Fruit fly (Drosophila melanogaster) whole organism, embryonic: ENCODE measurements around the gene CG11409.
A peak's percentile ranks its signal among the peaks of the same experiment; 100 is the strongest.

Source experiments
- Atf3 ChIP-seq: fragments of 200-800 bp; sonication (Bioruptor generic); optimal IDR thresholded peaks from 3 replicates; lab custom pipeline; 2016; ENCODE audit warnings: missing biosample characterization, missing genetic modification characterization
- B-H2 ChIP-seq: fragments of 200-800 bp; sonication (Bioruptor generic); optimal IDR thresholded peaks from 2 replicates; lab custom pipeline; 2018; ENCODE audit warnings: missing biosample characterization, mild to moderate bottlenecking, missing genetic modification characterization
- CG10274 ChIP-seq: fragments of 200-800 bp; sonication (Bioruptor generic); optimal IDR thresholded peaks from 3 replicates; lab custom pipeline; 2017; ENCODE audit warnings: missing biosample characterization, mild to moderate bottlenecking, missing genetic modification characterization
- CG10565 ChIP-seq: fragments of 200-800 bp; sonication (Bioruptor generic); optimal IDR thresholded peaks from 3 replicates; lab custom pipeline; 2016; ENCODE audit warnings: missing biosample characterization, mild to moderate bottlenecking, missing genetic modification characterization
- CG13123 ChIP-seq: fragments of 200-800 bp; sonication (Bioruptor generic); optimal IDR thresholded peaks from 2 replicates; lab custom pipeline; 2016; ENCODE audit warnings: missing biosample characterization, missing genetic modification characterization
- CG13424 ChIP-seq: fragments of 200-800 bp; sonication (Bioruptor generic); optimal IDR thresholded peaks from 2 replicates; lab custom pipeline; 2019; ENCODE audit warnings: missing biosample characterization, mild to moderate bottlenecking, missing genetic modification characterization, moderate library complexity
- CG17328 ChIP-seq: fragments of 200-800 bp; sonication (Bioruptor generic); IDR thresholded peaks from 2 replicates; pipeline ENCODE4 v1.3.6; 2022; ENCODE audit warnings: missing biosample characterization, missing genetic modification characterization
- CG17359 ChIP-seq: fragments of 200-800 bp; sonication (Bioruptor generic); optimal IDR thresholded peaks from 3 replicates; lab custom pipeline; 2018; ENCODE audit warnings: missing biosample characterization, mild to moderate bottlenecking, missing genetic modification characterization, moderate library complexity
- CG17568 ChIP-seq: fragments of 200-800 bp; sonication (Bioruptor generic); optimal IDR thresholded peaks from 2 replicates; lab custom pipeline; 2018; ENCODE audit warnings: missing biosample characterization, mild to moderate bottlenecking, missing genetic modification characterization, moderate library complexity
- CG2202 ChIP-seq: fragments of 200-800 bp; sonication (Bioruptor generic); optimal IDR thresholded peaks from 2 replicates; lab custom pipeline; 2018; ENCODE audit warnings: missing biosample characterization, mild to moderate bottlenecking, missing genetic modification characterization
- CG31388 ChIP-seq: fragments of 200-800 bp; sonication (Bioruptor generic); optimal IDR thresholded peaks from 2 replicates; lab custom pipeline; 2016; ENCODE audit warnings: missing biosample characterization, missing genetic modification characterization
- CG6272 ChIP-seq: fragments of 200-800 bp; sonication (Bioruptor generic); IDR thresholded peaks from 2 replicates; pipeline ENCODE4 v1.3.6; 2022; ENCODE audit warnings: missing biosample characterization, missing genetic modification characterization
- CG8359 ChIP-seq: fragments of 200-800 bp; sonication (Bioruptor generic); optimal IDR thresholded peaks from 2 replicates; lab custom pipeline; 2017; ENCODE audit warnings: missing biosample characterization, mild to moderate bottlenecking, missing genetic modification characterization, borderline replicate concordance
- CG9727 ChIP-seq: fragments of 200-800 bp; sonication (Bioruptor generic); optimal IDR thresholded peaks from 3 replicates; lab custom pipeline; 2017; ENCODE audit warnings: missing biosample characterization, mild to moderate bottlenecking, missing genetic modification characterization
- CG9876 ChIP-seq: fragments of 200-800 bp; sonication (Bioruptor generic); optimal IDR thresholded peaks from 2 replicates; lab custom pipeline; 2016; ENCODE audit warnings: missing biosample characterization, missing genetic modification characterization
- CrebB ChIP-seq: fragments of 200-800 bp; sonication (Bioruptor generic); optimal IDR thresholded peaks from 3 replicates; lab custom pipeline; 2018; ENCODE audit warnings: missing biosample characterization, mild to moderate bottlenecking, missing genetic modification characterization
- Dek ChIP-seq: fragments of 200-800 bp; sonication (Bioruptor generic); optimal IDR thresholded peaks from 3 replicates; lab custom pipeline; 2019; ENCODE audit warnings: missing biosample characterization, mild to moderate bottlenecking, missing genetic modification characterization, moderate library complexity
- E2f2 ChIP-seq: fragments of 200-800 bp; sonication (Bioruptor generic); IDR thresholded peaks from 2 replicates; pipeline ENCODE4 v1.3.6; 2022; ENCODE audit warnings: missing biosample characterization, missing genetic modification characterization
- H15 ChIP-seq: fragments of 200-800 bp; sonication (Bioruptor generic); IDR thresholded peaks from 3 replicates; pipeline ENCODE4 v1.3.6; 2022; ENCODE audit warnings: missing biosample characterization, missing genetic modification characterization
- H2.0 ChIP-seq: fragments of 200-800 bp; sonication (Bioruptor generic); IDR thresholded peaks from 2 replicates; pipeline ENCODE4 v1.3.6; 2022; ENCODE audit warnings: missing biosample characterization, missing genetic modification characterization
- HmgZ ChIP-seq: fragments of 200-800 bp; sonication (Bioruptor generic); optimal IDR thresholded peaks from 2 replicates; lab custom pipeline; 2018; ENCODE audit warnings: missing biosample characterization, mild to moderate bottlenecking, missing genetic modification characterization
- Hmx ChIP-seq: fragments of 200-800 bp; sonication (Bioruptor generic); optimal IDR thresholded peaks from 2 replicates; lab custom pipeline; 2016; ENCODE audit warnings: missing biosample characterization, missing genetic modification characterization
- Hr39 ChIP-seq: fragments of >200 bp; optimal IDR thresholded peaks from 2 replicates; lab custom pipeline; 2017
- Opbp ChIP-seq: fragments of 200-800 bp; sonication (Bioruptor generic); IDR thresholded peaks from 3 replicates; pipeline ENCODE4 v1.3.6; 2022; ENCODE audit warnings: missing biosample characterization, missing genetic modification characterization; ENCODE audit not compliant: partially characterized antibody
- Ravus ChIP-seq: fragments of 200-800 bp; sonication (Bioruptor generic); IDR thresholded peaks from 2 replicates; pipeline ENCODE4 v1.3.6; 2022; ENCODE audit warnings: missing biosample characterization, missing genetic modification characterization
- Sox100B ChIP-seq: fragments of 200-800 bp; sonication (Bioruptor generic); optimal IDR thresholded peaks from 3 replicates; lab custom pipeline; 2018; ENCODE audit warnings: missing biosample characterization, mild to moderate bottlenecking, missing genetic modification characterization
- Taf1 ChIP-seq: fragments of 200-800 bp; sonication (Bioruptor generic); IDR thresholded peaks from 2 replicates; pipeline ENCODE4 v1.3.6; 2022; ENCODE audit warnings: missing biosample characterization, missing genetic modification characterization
- ac ChIP-seq: fragments of 200-800 bp; sonication (Bioruptor generic); optimal IDR thresholded peaks from 3 replicates; lab custom pipeline; 2017; ENCODE audit warnings: missing biosample characterization, mild to moderate bottlenecking, missing genetic modification characterization
- cas ChIP-seq: fragments of 200-800 bp; sonication (Bioruptor generic); IDR thresholded peaks from 2 replicates; pipeline ENCODE4 v1.3.6; 2022; ENCODE audit warnings: missing biosample characterization, missing genetic modification characterization
- cg ChIP-seq: fragments of 200-800 bp; sonication (Bioruptor generic); optimal IDR thresholded peaks from 3 replicates; lab custom pipeline; 2019; ENCODE audit warnings: missing biosample characterization, mild to moderate bottlenecking, missing genetic modification characterization, moderate library complexity
- chm ChIP-seq: fragments of 200-800 bp; sonication (Bioruptor generic); IDR thresholded peaks from 2 replicates; pipeline ENCODE4 v1.3.6; 2022; ENCODE audit warnings: missing biosample characterization, missing genetic modification characterization
- crc ChIP-seq: fragments of 200-800 bp; sonication (Bioruptor generic); optimal IDR thresholded peaks from 2 replicates; lab custom pipeline; 2016; ENCODE audit warnings: missing biosample characterization, missing genetic modification characterization
- da ChIP-seq: fragments of 200-800 bp; sonication (Bioruptor generic); optimal IDR thresholded peaks from 2 replicates; lab custom pipeline; 2016; ENCODE audit warnings: missing biosample characterization, missing genetic modification characterization
- dimm ChIP-seq: fragments of 200-800 bp; sonication (Bioruptor generic); IDR thresholded peaks from 2 replicates; pipeline ENCODE4 v1.3.6; 2022; ENCODE audit warnings: missing biosample characterization, missing genetic modification characterization
- ewg ChIP-seq: fragments of 200-800 bp; sonication (Bioruptor generic); optimal IDR thresholded peaks from 3 replicates; lab custom pipeline; 2017; ENCODE audit warnings: mild to moderate bottlenecking, missing biosample characterization, missing genetic modification reagents, missing genetic modification characterization
- gt ChIP-seq: fragments of 200-800 bp; sonication (Bioruptor generic); IDR thresholded peaks from 2 replicates; pipeline ENCODE4 v1.3.6; 2022; ENCODE audit warnings: missing biosample characterization, missing genetic modification characterization
- h ChIP-seq: fragments of >200 bp; optimal IDR thresholded peaks from 2 replicates; lab custom pipeline; 2017
- hb ChIP-seq: fragments of 200-800 bp; sonication (Bioruptor generic); IDR thresholded peaks from 3 replicates; pipeline ENCODE4 v1.3.6; 2022; ENCODE audit warnings: missing biosample characterization, missing genetic modification characterization; ENCODE audit not compliant: partially characterized antibody
- her ChIP-seq: fragments of 200-800 bp; sonication (Bioruptor generic); optimal IDR thresholded peaks from 2 replicates; lab custom pipeline; 2016; ENCODE audit warnings: missing biosample characterization, missing genetic modification characterization
- nom ChIP-seq: fragments of 200-800 bp; sonication (Bioruptor generic); optimal IDR thresholded peaks from 2 replicates; lab custom pipeline; 2017; ENCODE audit warnings: missing biosample characterization, missing genetic modification characterization, mild to moderate bottlenecking, moderate library complexity, missing genetic modification reagents
- phol ChIP-seq: fragments of 200-800 bp; sonication (Bioruptor generic); optimal IDR thresholded peaks from 3 replicates; lab custom pipeline; 2018; ENCODE audit warnings: missing biosample characterization, mild to moderate bottlenecking, missing genetic modification characterization, moderate library complexity
- pros ChIP-seq: fragments of 200-800 bp; sonication (Bioruptor generic); optimal IDR thresholded peaks from 3 replicates; lab custom pipeline; 2019; ENCODE audit warnings: missing biosample characterization, mild to moderate bottlenecking, missing genetic modification characterization, moderate library complexity
- psq ChIP-seq: fragments of 200-800 bp; sonication (Bioruptor generic); optimal IDR thresholded peaks from 2 replicates; lab custom pipeline; 2017; ENCODE audit warnings: missing biosample characterization, missing genetic modification characterization
- sens ChIP-seq: fragments of 200-800 bp; sonication (Bioruptor generic); peaks from one replicate; lab custom pipeline; 2016; ENCODE audit warnings: missing biosample characterization, missing genetic modification characterization
- sima ChIP-seq: fragments of 200-800 bp; sonication (Bioruptor generic); optimal IDR thresholded peaks from 2 replicates; lab custom pipeline; 2016; ENCODE audit warnings: missing biosample characterization, missing genetic modification characterization
- slou ChIP-seq: fragments of 200-800 bp; sonication (Bioruptor generic); optimal IDR thresholded peaks from 3 replicates; lab custom pipeline; 2016; ENCODE audit warnings: missing biosample characterization, missing genetic modification characterization
- toy ChIP-seq: fragments of 200-800 bp; sonication (Bioruptor generic); IDR thresholded peaks from 2 replicates; pipeline ENCODE4 v1.3.6; 2022; ENCODE audit warnings: missing biosample characterization, missing genetic modification characterization
- unc-4 ChIP-seq: fragments of 200-800 bp; sonication (Bioruptor generic); IDR thresholded peaks from 2 replicates; pipeline ENCODE4 v1.3.6; 2022; ENCODE audit warnings: missing biosample characterization, missing genetic modification characterization; ENCODE audit not compliant: partially characterized antibody
- usp ChIP-seq: fragments of >200 bp; optimal IDR thresholded peaks from 2 replicates; lab custom pipeline; 2017; ENCODE audit warnings: missing biosample characterization, missing genetic modification characterization
- wdn ChIP-seq: fragments of 200-800 bp; sonication (Bioruptor generic); IDR thresholded peaks from 2 replicates; pipeline ENCODE4 v1.3.6; 2022; ENCODE audit warnings: missing biosample characterization, missing genetic modification characterization
- z ChIP-seq: fragments of 200-800 bp; sonication (Bioruptor generic); IDR thresholded peaks from 3 replicates; pipeline ENCODE4 v1.3.6; 2022; ENCODE audit warnings: missing biosample characterization, missing genetic modification characterization
- zen2 ChIP-seq: fragments of 200-800 bp; sonication (Bioruptor generic); IDR thresholded peaks from 3 replicates; pipeline ENCODE4 v1.3.6; 2022; ENCODE audit warnings: missing biosample characterization, missing genetic modification characterization; ENCODE audit not compliant: partially characterized antibody
- zf30C ChIP-seq: fragments of 200-800 bp; sonication (Bioruptor generic); optimal IDR thresholded peaks from 3 replicates; lab custom pipeline; 2018; ENCODE audit warnings: missing biosample characterization, mild to moderate bottlenecking, missing genetic modification characterization

CG11409 gene

dm6 chrX:1322214-1322613 is 19.2 kb downstream of the CG11409 start, which contains the start of gene DAAM (continued):
- peak; percentile 27; the same call in 1 of the 3 replicates for TF ChIP-seq H15 (GFP tag; lab: Robert Waterston, UW)
- no peak for TF ChIP-seq CG10565 (GFP tag; lab: Kevin White, UChicago)
- TF ChIP-seq ac (GFP tag; lab: Kevin White, UChicago): no peak
- TF ChIP-seq hb (GFP tag; lab: Robert Waterston, UW): 0 out of 3 replicates have a peak, but pooled peaks have one; percentile 51
- TF ChIP-seq unc-4 (GFP tag; lab: Robert Waterston, UW): peak; percentile 41
- no peak for TF ChIP-seq Hmx (GFP tag; lab: Kevin White, UChicago)
- TF ChIP-seq E2f2: peak; percentile 86
- no peak for TF ChIP-seq h (lab: Kevin White, UChicago)
- TF ChIP-seq Sox100B (GFP tag; lab: Kevin White, UChicago): no peak
- peak; percentile 31 for TF ChIP-seq Dek (tag; lab: Kevin White, UChicago)
- no peak for TF ChIP-seq CG31388
- no peak for TF ChIP-seq CG13123 (GFP tag; lab: Kevin White, UChicago)
- TF ChIP-seq z (GFP tag; lab: Robert Waterston, UW): no peak
- peak; percentile 9 for TF ChIP-seq CrebB
- no peak for TF ChIP-seq nom (GFP tag; lab: Kevin White, UChicago)
- no peak for TF ChIP-seq usp (GFP tag; lab: Kevin White, UChicago)
- TF ChIP-seq Hr39: no peak
- no peak for TF ChIP-seq da (GFP tag; lab: Kevin White, UChicago)
- TF ChIP-seq toy: no peak
- no peak for TF ChIP-seq CG10274
- TF ChIP-seq zen2 (GFP tag; lab: Robert Waterston, UW): no peak
- TF ChIP-seq sima (GFP tag; lab: Kevin White, UChicago): no peak
- no peak for TF ChIP-seq Ravus (GFP tag; lab: Robert Waterston, UW)
- TF ChIP-seq CG8359: peak; percentile 97
- TF ChIP-seq CG6272 (GFP tag; lab: Robert Waterston, UW): no peak
- TF ChIP-seq gt (GFP tag; lab: Robert Waterston, UW): no peak
- TF ChIP-seq phol (tag; lab: Kevin White, UChicago): peak; percentile 63
- no peak for TF ChIP-seq crc (GFP tag; lab: Kevin White, UChicago)
- no peak for TF ChIP-seq CG13424 (tag; lab: Kevin White, UChicago)
- TF ChIP-seq CG9876 (GFP tag; lab: Kevin White, UChicago): peak; percentile 41
- no peak for TF ChIP-seq Taf1 (GFP tag; lab: Robert Waterston, UW)
- no peak for TF ChIP-seq psq (GFP tag; lab: Kevin White, UChicago)
- TF ChIP-seq dimm: no peak
- TF ChIP-seq Opbp (GFP tag; lab: Robert Waterston, UW): peak; percentile 77; the same call in 2 of the 3 replicates
- TF ChIP-seq CG9727: no peak
- no peak for TF ChIP-seq zf30C (GFP tag; lab: Kevin White, UChicago)
- TF ChIP-seq cas (GFP tag; lab: Robert Waterston, UW): no peak
- no peak for TF ChIP-seq B-H2 (GFP tag; lab: Kevin White, UChicago)
- peak; percentile 6 for TF ChIP-seq CG17359 (tag; lab: Kevin White, UChicago)
- TF ChIP-seq slou: no peak
- TF ChIP-seq HmgZ (tag; lab: Kevin White, UChicago): peak; percentile 85
- no peak for TF ChIP-seq cg (GFP tag; lab: Kevin White, UChicago)
- peak; percentile 73 for TF ChIP-seq sens (GFP tag; lab: Kevin White, UChicago)
- peak; percentile 24 for TF ChIP-seq pros (GFP tag; lab: Kevin White, UChicago)
- no peak for TF ChIP-seq CG2202
- TF ChIP-seq chm (GFP tag; lab: Robert Waterston, UW): no peak
- peak; percentile 44 for TF ChIP-seq her (GFP tag; lab: Kevin White, UChicago)
- no peak for TF ChIP-seq H2.0 (GFP tag; lab: Robert Waterston, UW)
- peak; percentile 81 for TF ChIP-seq ewg
- TF ChIP-seq wdn (GFP tag; lab: Robert Waterston, UW): no peak
- no peak for TF ChIP-seq CG17568 (GFP tag; lab: Kevin White, UChicago)
- TF ChIP-seq Atf3 (GFP tag; lab: Kevin White, UChicago): no peak
- peak; percentile 28; the same call in 1 of the 2 replicates for TF ChIP-seq CG17328 (GFP tag; lab: Robert Waterston, UW)
